Worm (Caenorhabditis elegans): ENCODE results near the gene pcdr-1.

DNA sequence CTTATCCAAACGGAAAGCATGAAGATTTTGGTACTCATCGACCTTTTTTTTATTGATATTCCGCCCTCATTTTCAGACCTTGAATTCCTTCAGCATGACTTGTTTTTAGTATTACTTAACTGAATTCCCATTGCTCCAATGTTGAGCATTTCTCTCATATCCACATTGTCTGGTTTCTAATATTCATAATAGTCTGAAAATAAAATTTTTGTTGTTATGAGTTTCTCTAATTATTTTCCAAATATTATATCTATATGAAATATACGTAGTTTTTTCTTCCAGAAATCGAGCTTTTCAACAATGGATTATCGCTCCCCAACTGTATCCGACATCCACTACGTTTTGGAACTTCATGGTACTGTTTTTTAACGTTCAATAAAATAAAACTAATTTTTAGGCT lies 23.9 kb upstream of the pcdr-1 start, which contains the start of gene H08J19.1:
- TF ChIP-seq nhr-23 (tag; optimal IDR thresholded peaks at IDR 0.05) (no peak), snpc-4 (tag; optimal IDR thresholded peaks at IDR 0.05) (no peak), lin-15B (tag; optimal IDR thresholded peaks at IDR 0.05) (no peak), egl-27 (tag; optimal IDR thresholded peaks at IDR 0.05) (no peak), elt-2 (tag; optimal IDR thresholded peaks at IDR 0.05) (no peak), ceh-28 (tag; optimal IDR thresholded peaks at IDR 0.05) (no peak), pha-4 (tag; optimal IDR thresholded peaks at IDR 0.05) (no peak), unc-62 (GFP tag; optimal IDR thresholded peaks at IDR 0.05) (no peak), fkh-2 (tag; optimal IDR thresholded peaks at IDR 0.05) (no peak)

Measured in whole organism, L3 larva.